Worm (Caenorhabditis elegans) whole organism, L4 larva: ENCODE measurements around the gene Y57A10B.7.

Experiments
- F10B5.3 ChIP-seq: sonication (generic microtip); optimal IDR thresholded peaks from 2 replicates; lab custom pipeline; 2016; ENCODE audit warnings: mild to moderate bottlenecking, missing genetic modification characterization, missing compliant biosample characterization
- F37D6.2 ChIP-seq: sonication (generic microtip); optimal IDR thresholded peaks from 2 replicates; lab custom pipeline; 2016; ENCODE audit warnings: mild to moderate bottlenecking, missing genetic modification characterization, missing compliant biosample characterization
- T20F7.1 ChIP-seq: fragments of 200-800 bp; sonication (Bioruptor generic); optimal IDR thresholded peaks from 2 replicates; lab custom pipeline; 2018; ENCODE audit warnings: mild to moderate bottlenecking, missing genetic modification characterization, missing compliant biosample characterization
- T26A8.4 ChIP-seq: fragments of 200-800 bp; sonication (Bioruptor generic); IDR thresholded peaks from 2 replicates; pipeline ENCODE4 v1.3.6; 2022; ENCODE audit warnings: missing genetic modification characterization, missing compliant biosample characterization
- Y5F2A.4 ChIP-seq: fragments of 200-800 bp; sonication (Bioruptor generic); optimal IDR thresholded peaks from 2 replicates; lab custom pipeline; 2018; ENCODE audit warnings: mild to moderate bottlenecking, missing genetic modification characterization, missing compliant biosample characterization
- aha-1 ChIP-seq: fragments of 150-350 bp; peaks from one replicate; lab custom pipeline; 2014; ENCODE audit warnings: missing biosample characterization, missing genetic modification characterization
- attf-4 ChIP-seq: sonication (generic microtip); optimal IDR thresholded peaks from 3 replicates; lab custom pipeline; 2017; ENCODE audit warnings: missing biosample characterization, missing genetic modification characterization
- ceh-28 ChIP-seq: fragments of 150-350 bp; optimal IDR thresholded peaks from 2 replicates; lab custom pipeline; 2014; ENCODE audit warnings: missing biosample characterization, missing genetic modification reagents, missing genetic modification characterization
- ceh-32 ChIP-seq: sonication (generic microtip); optimal IDR thresholded peaks from 2 replicates; lab custom pipeline; 2016; ENCODE audit warnings: mild to moderate bottlenecking, missing genetic modification characterization, missing compliant biosample characterization; ENCODE audit not compliant: poor library complexity
- ceh-44 ChIP-seq: fragments of 200-800 bp; sonication (Bioruptor generic); IDR thresholded peaks from 2 replicates; pipeline ENCODE4 v1.3.6; 2022; ENCODE audit warnings: missing genetic modification reagents, missing genetic modification characterization, missing compliant biosample characterization
- ceh-62 ChIP-seq: sonication (generic microtip); optimal IDR thresholded peaks from 2 replicates; lab custom pipeline; 2017; ENCODE audit warnings: missing biosample characterization, missing genetic modification characterization
- ceh-82 ChIP-seq: sonication (generic microtip); optimal IDR thresholded peaks from 2 replicates; lab custom pipeline; 2017; ENCODE audit warnings: missing biosample characterization, missing genetic modification characterization
- cey-2 ChIP-seq: sonication (generic microtip); optimal IDR thresholded peaks from 3 replicates; lab custom pipeline; 2017; ENCODE audit warnings: missing genetic modification characterization, mild to moderate bottlenecking, missing compliant biosample characterization, antibody characterized with exemption, borderline replicate concordance; ENCODE audit not compliant: insufficient read depth
- ctbp-1 ChIP-seq: fragments of 200-800 bp; sonication (Bioruptor generic); IDR thresholded peaks from 2 replicates; pipeline ENCODE4 v1.3.6; 2022; ENCODE audit warnings: missing genetic modification reagents, missing genetic modification characterization, missing compliant biosample characterization
- dmd-6 ChIP-seq: fragments of 200-800 bp; sonication (Bioruptor generic); IDR thresholded peaks from 2 replicates; pipeline ENCODE4 v1.3.6; 2022; ENCODE audit warnings: missing genetic modification reagents, missing genetic modification characterization, missing compliant biosample characterization
- dmd-9 ChIP-seq: fragments of 200-800 bp; sonication (Bioruptor generic); IDR thresholded peaks from 2 replicates; pipeline ENCODE4 v1.3.6; 2022; ENCODE audit warnings: missing genetic modification reagents, missing genetic modification characterization, missing compliant biosample characterization
- duxl-1 ChIP-seq: sonication (generic microtip); optimal IDR thresholded peaks from 2 replicates; lab custom pipeline; 2016; ENCODE audit warnings: mild to moderate bottlenecking, missing genetic modification characterization, moderate library complexity, missing compliant biosample characterization; ENCODE audit not compliant: poor library complexity
- fkh-10 ChIP-seq: fragments of 150-350 bp; optimal IDR thresholded peaks from 2 replicates; lab custom pipeline; 2014; ENCODE audit warnings: missing biosample characterization, missing genetic modification reagents, missing genetic modification characterization
- hmg-1.1 ChIP-seq: fragments of 200-800 bp; sonication (Bioruptor generic); IDR thresholded peaks from 2 replicates; pipeline ENCODE4 v1.3.6; 2022; ENCODE audit warnings: missing genetic modification reagents, missing genetic modification characterization, missing compliant biosample characterization
- lin-13 ChIP-seq: fragments of 150-350 bp; optimal IDR thresholded peaks from 2 replicates; lab custom pipeline; 2014; ENCODE audit warnings: missing biosample characterization, missing genetic modification reagents, missing genetic modification characterization
- lin-15B ChIP-seq: fragments of 150-350 bp; sonication (generic microtip); optimal IDR thresholded peaks from 3 replicates; lab custom pipeline; 2014; ENCODE audit warnings: missing biosample characterization, missing genetic modification characterization
- lin-29 ChIP-seq: fragments of 200-800 bp; sonication (Bioruptor generic); IDR thresholded peaks from 2 replicates; pipeline ENCODE4 v1.3.6; 2022; ENCODE audit warnings: missing genetic modification reagents, missing genetic modification characterization, missing compliant biosample characterization
- mdl-1 ChIP-seq, 2 experiments: fragments of 150-350 bp in 1 of 2; sonication (generic microtip) in 1 of 2; optimal IDR thresholded peaks; 2 replicates each; lab custom pipeline; 2014 to 2017; ENCODE audit warnings: missing biosample characterization in 2 of 2, missing genetic modification characterization in 2 of 2
- mdt-29 ChIP-seq: fragments of 200-800 bp; sonication (Bioruptor generic); IDR thresholded peaks from 2 replicates; pipeline ENCODE4 v1.3.6; 2022; ENCODE audit warnings: missing genetic modification reagents, missing genetic modification characterization, missing compliant biosample characterization
- mes-2 ChIP-seq: sonication (generic microtip); optimal IDR thresholded peaks from 2 replicates; lab custom pipeline; 2016; ENCODE audit warnings: missing genotype, mild to moderate bottlenecking, missing genetic modification characterization, missing compliant biosample characterization; ENCODE audit not compliant: poor library complexity, severe bottlenecking
- mxl-3 ChIP-seq: fragments of 200-800 bp; sonication (Bioruptor generic); optimal IDR thresholded peaks from 2 replicates; lab custom pipeline; 2018; ENCODE audit warnings: mild to moderate bottlenecking, missing genetic modification characterization, missing compliant biosample characterization
- nhr-42 ChIP-seq: fragments of 200-800 bp; sonication (Bioruptor generic); IDR thresholded peaks from 2 replicates; pipeline ENCODE4 v1.3.6; 2022; ENCODE audit warnings: missing genetic modification characterization, missing compliant biosample characterization
- nhr-77 ChIP-seq: fragments of 150-350 bp; optimal IDR thresholded peaks from 2 replicates; lab custom pipeline; 2014; ENCODE audit warnings: missing biosample characterization, missing genetic modification characterization
- snpc-4 ChIP-seq: fragments of 150-350 bp; optimal IDR thresholded peaks from 2 replicates; lab custom pipeline; 2014; ENCODE audit warnings: missing biosample characterization, missing genetic modification characterization
- spr-1 ChIP-seq: sonication (generic microtip); optimal IDR thresholded peaks from 2 replicates; lab custom pipeline; 2016; ENCODE audit warnings: mild to moderate bottlenecking, missing genetic modification characterization, missing compliant biosample characterization
- spr-3 ChIP-seq: fragments of 200-800 bp; sonication (Bioruptor generic); optimal IDR thresholded peaks from 2 replicates; lab custom pipeline; 2018; ENCODE audit warnings: mild to moderate bottlenecking, missing genetic modification characterization, missing compliant biosample characterization
- unc-39 ChIP-seq: sonication (generic microtip); optimal IDR thresholded peaks from 2 replicates; lab custom pipeline; 2017; ENCODE audit warnings: missing biosample characterization, missing genetic modification characterization
- vab-7 ChIP-seq: fragments of 200-800 bp; sonication (Bioruptor generic); IDR thresholded peaks from 2 replicates; pipeline ENCODE4 v1.3.6; 2022; ENCODE audit warnings: missing genetic modification reagents, missing genetic modification characterization, missing compliant biosample characterization
- zip-2 ChIP-seq: fragments of 150-350 bp; optimal IDR thresholded peaks from 2 replicates; lab custom pipeline; 2014; ENCODE audit warnings: missing biosample characterization, missing genetic modification characterization
- ztf-11 ChIP-seq: fragments of 150-350 bp; optimal IDR thresholded peaks from 2 replicates; lab custom pipeline; 2014; ENCODE audit warnings: missing biosample characterization, missing genetic modification characterization
- ztf-7 ChIP-seq: fragments of 150-350 bp; optimal IDR thresholded peaks from 2 replicates; lab custom pipeline; 2014; ENCODE audit warnings: missing biosample characterization, missing genetic modification characterization

Gene Y57A10B.7

DNA sequence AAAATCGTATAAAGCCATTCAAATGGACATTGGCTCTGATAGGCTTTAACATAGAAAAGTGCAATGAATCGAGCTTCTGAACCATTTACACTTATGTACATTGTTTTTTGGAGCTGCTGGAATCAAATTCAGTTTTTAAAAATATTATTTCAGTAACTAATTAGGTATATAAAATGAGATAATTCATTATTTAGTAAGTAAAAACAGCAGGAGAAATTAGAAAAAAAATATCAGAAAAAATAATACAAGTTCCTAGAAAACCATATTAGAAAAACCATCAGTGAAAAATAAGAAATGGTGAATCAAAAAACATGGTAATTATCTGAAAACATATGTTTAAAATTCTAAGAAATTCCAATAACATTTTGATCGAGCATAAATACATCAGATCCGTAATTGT is 4.1 kb upstream of the Y57A10B.7 start, which contains the start of gene F57G9.7:
TSS of gene F57G9.7 (minus strand) at position 101 of the 400 bp plus-strand sequence.
- TF ChIP-seq duxl-1: no peak
- no peak for TF ChIP-seq T26A8.4 (GFP tag; lab: Robert Waterston, UW)
- no peak for TF ChIP-seq cey-2 (tag; lab: Kevin White, UChicago)
- TF ChIP-seq mes-2 (tag; lab: Kevin White, UChicago): no peak

- TF ChIP-seq spr-1 (tag; lab: Kevin White, UChicago): no peak
- no peak for TF ChIP-seq mdl-1 (tag; optimal IDR thresholded peaks at IDR 0.05; lab: Kevin White, UChicago)
- no peak for TF ChIP-seq Y5F2A.4
- peak; percentile 89 for TF ChIP-seq ceh-28
- no peak for TF ChIP-seq ceh-32 (tag; lab: Kevin White, UChicago)
- TF ChIP-seq dmd-9 (GFP tag; lab: Robert Waterston, UW): no peak
- peak; percentile 68 for TF ChIP-seq aha-1 (tag; lab: Kevin White, UChicago)
- TF ChIP-seq, all 104 proteins: peak for 2
These were observed 548 bp upstream of the Y57A10B.7 start for ce11 chrII:12394138-12394537.

ce11 chrII:12389783-12390182 is 3.8 kb downstream of the Y57A10B.7 start, which contains the start of gene Y57A10B.6:
Y57A10B.6 (plus strand) TSS chrII:12390083.
- TF ChIP-seq ceh-44 (GFP tag; lab: Robert Waterston, UW) (no peak), F10B5.3 (no peak), nhr-77 (tag; lab: Kevin White, UChicago) (no peak), mdt-29 (GFP tag; lab: Robert Waterston, UW) (no peak), lin-15B (tag; lab: Kevin White, UChicago) (no peak), ztf-11 (tag; lab: Kevin White, UChicago) (no peak), ceh-62 (no peak), mes-2 (tag; lab: Kevin White, UChicago) (no peak), lin-13 (no peak)

DNA sequence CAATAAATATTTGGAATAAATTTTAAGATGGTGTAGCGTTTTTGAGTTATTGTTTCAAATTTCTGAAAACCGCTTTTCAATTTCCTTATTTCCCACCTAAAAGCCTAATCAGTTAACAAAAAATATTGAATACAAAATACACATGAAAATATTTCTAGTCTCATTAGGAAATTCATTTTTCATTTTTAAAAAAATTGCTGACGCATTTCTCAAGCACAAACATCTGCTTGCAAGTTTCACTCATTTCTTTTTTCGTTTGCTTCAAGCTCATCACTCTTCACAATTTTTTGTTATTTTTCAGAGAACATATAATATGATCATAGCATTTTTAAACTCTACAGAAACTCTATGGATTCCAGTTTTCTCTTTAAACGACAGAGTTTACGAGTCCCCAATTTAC is 5.6 kb downstream of the Y57A10B.7 start, which contains the start of gene sre-41:
TSS of gene sre-41 (plus strand) at position 301 of the 400 bp plus-strand sequence.
- no peak for TF ChIP-seq unc-39 (tag; lab: Kevin White, UChicago)
- TF ChIP-seq attf-4 (tag; lab: Kevin White, UChicago): no peak
- no peak for TF ChIP-seq lin-13

DNA sequence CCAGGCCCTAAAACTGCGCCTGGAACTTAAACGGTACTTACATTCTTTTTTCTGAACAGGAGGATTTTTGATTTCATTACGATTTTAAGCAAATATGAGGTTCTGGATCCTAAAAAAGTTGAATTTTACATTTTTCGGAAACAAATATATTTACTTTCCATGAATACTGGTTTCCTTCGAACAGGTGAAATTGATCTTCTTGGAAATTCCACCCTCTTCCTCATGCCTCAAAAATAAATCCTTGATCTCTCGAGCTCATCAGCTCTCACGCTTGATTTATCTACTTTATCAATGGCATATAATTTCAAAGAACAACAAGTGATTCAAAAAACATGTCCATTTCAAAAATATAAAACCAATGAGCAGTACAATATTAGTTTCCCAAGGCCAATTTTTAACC is 6.1 kb downstream of the Y57A10B.7 start:
- TF ChIP-seq vab-7 (GFP tag; lab: Robert Waterston, UW): no peak
- no peak for TF ChIP-seq hmg-1.1
- TF ChIP-seq nhr-42 (GFP tag; lab: Robert Waterston, UW): no peak
- no peak for TF ChIP-seq mxl-3
- TF ChIP-seq snpc-4 (tag; lab: Kevin White, UChicago): no peak
- TF ChIP-seq lin-13: no peak
- no peak for TF ChIP-seq lin-15B (tag; lab: Kevin White, UChicago)
- no peak for TF ChIP-seq spr-3 (GFP tag; lab: Kevin White, UChicago)
- TF ChIP-seq ceh-28: no peak
- TF ChIP-seq T20F7.1 (GFP tag; lab: Kevin White, UChicago): no peak
- TF ChIP-seq F37D6.2 (tag; lab: Kevin White, UChicago): no peak
- no peak for TF ChIP-seq ceh-32 (tag; lab: Kevin White, UChicago)
- no peak for TF ChIP-seq mdl-1 (tag; optimal IDR thresholded peaks at IDR 0.05; lab: Kevin White, UChicago)
- TF ChIP-seq lin-29 (GFP tag; lab: Robert Waterston, UW): no peak
- no peak for TF ChIP-seq ceh-82 (tag; lab: Kevin White, UChicago)
- TF ChIP-seq fkh-10 (GFP tag; lab: Kevin White, UChicago): no peak
- no peak for TF ChIP-seq ctbp-1 (GFP tag; lab: Robert Waterston, UW)
- no peak for TF ChIP-seq zip-2 (tag; lab: Kevin White, UChicago)
- TF ChIP-seq ztf-7 (tag; lab: Kevin White, UChicago): no peak
- TF ChIP-seq dmd-6 (GFP tag; lab: Robert Waterston, UW): no peak
- TF ChIP-seq, all 104 proteins: peak for 0
